Fruit fly (Drosophila melanogaster) whole organism, embryonic: ENCODE data around the gene sno.
A peak's percentile ranks its signal among the peaks of the same experiment; 100 is the strongest.

Experiments
- Atf3 ChIP-seq: fragments of 200-800 bp; sonication (Bioruptor generic); optimal IDR thresholded peaks from 3 replicates; lab custom pipeline; 2016; ENCODE audit warnings: missing biosample characterization, missing genetic modification characterization
- Bdp1 ChIP-seq: fragments of 200-800 bp; sonication (Bioruptor generic); optimal IDR thresholded peaks from 3 replicates; lab custom pipeline; 2016; ENCODE audit warnings: missing biosample characterization, missing genetic modification characterization
- CG1024 ChIP-seq: fragments of 200-800 bp; sonication (Bioruptor generic); IDR thresholded peaks from 2 replicates; pipeline ENCODE4 v1.3.6; 2022; ENCODE audit warnings: missing biosample characterization, missing genetic modification characterization
- CG10462 ChIP-seq: fragments of 200-800 bp; sonication (Bioruptor generic); optimal IDR thresholded peaks from 2 replicates; lab custom pipeline; 2016; ENCODE audit warnings: missing biosample characterization, missing genetic modification characterization
- CG11085 ChIP-seq: fragments of 200-800 bp; sonication (Bioruptor generic); IDR thresholded peaks from 2 replicates; pipeline ENCODE4 v1.3.6; 2022; ENCODE audit warnings: missing biosample characterization, missing genetic modification characterization
- CG1233 ChIP-seq: fragments of 200-800 bp; sonication (Bioruptor generic); optimal IDR thresholded peaks from 4 replicates; lab custom pipeline; 2018; ENCODE audit warnings: missing biosample characterization, mild to moderate bottlenecking, missing genetic modification characterization
- CG13123 ChIP-seq: fragments of 200-800 bp; sonication (Bioruptor generic); optimal IDR thresholded peaks from 2 replicates; lab custom pipeline; 2016; ENCODE audit warnings: missing biosample characterization, missing genetic modification characterization
- CG14667 ChIP-seq: fragments of 200-800 bp; sonication (Bioruptor generic); IDR thresholded peaks from 2 replicates; pipeline ENCODE4 v1.3.6; 2022; ENCODE audit warnings: missing biosample characterization, missing genetic modification characterization
- CG17612 ChIP-seq: fragments of 200-800 bp; sonication (Bioruptor generic); IDR thresholded peaks from 2 replicates; pipeline ENCODE4 v1.3.6; 2022; ENCODE audit warnings: missing biosample characterization, missing genetic modification characterization
- CG1792 ChIP-seq: fragments of 200-800 bp; sonication (Bioruptor generic); optimal IDR thresholded peaks from 2 replicates; lab custom pipeline; 2016; ENCODE audit warnings: missing biosample characterization, missing genetic modification characterization
- CG18011 ChIP-seq: fragments of 200-800 bp; sonication (Bioruptor generic); optimal IDR thresholded peaks from 2 replicates; lab custom pipeline; 2017; ENCODE audit warnings: missing biosample characterization, missing genetic modification characterization, mild to moderate bottlenecking, moderate library complexity, missing genotype
- CG18476 ChIP-seq: fragments of 200-800 bp; sonication (Bioruptor generic); optimal IDR thresholded peaks from 2 replicates; lab custom pipeline; 2016; ENCODE audit warnings: missing biosample characterization, mild to moderate bottlenecking, missing genetic modification characterization
- CG2120 ChIP-seq: fragments of 200-800 bp; sonication (Bioruptor generic); optimal IDR thresholded peaks from 3 replicates; lab custom pipeline; 2016; ENCODE audit warnings: missing biosample characterization, missing genetic modification characterization
- CG2129 ChIP-seq: fragments of 200-800 bp; sonication (Bioruptor generic); IDR thresholded peaks from 2 replicates; pipeline ENCODE4 v1.3.6; 2022; ENCODE audit warnings: missing biosample characterization, missing genetic modification characterization; ENCODE audit not compliant: partially characterized antibody
- CG31441 ChIP-seq: fragments of 200-800 bp; sonication (Bioruptor generic); IDR thresholded peaks from 2 replicates; pipeline ENCODE4 v1.3.6; 2022; ENCODE audit warnings: missing biosample characterization, missing genetic modification characterization
- CG33213 ChIP-seq: fragments of 200-800 bp; sonication (Bioruptor generic); optimal IDR thresholded peaks from 3 replicates; lab custom pipeline; 2016; ENCODE audit warnings: missing biosample characterization, missing genetic modification characterization
- CG34376 ChIP-seq: fragments of 200-800 bp; sonication (Bioruptor generic); optimal IDR thresholded peaks from 2 replicates; lab custom pipeline; 2018; ENCODE audit warnings: missing biosample characterization, mild to moderate bottlenecking, missing genetic modification characterization
- CG4328 ChIP-seq: fragments of 200-800 bp; sonication (Bioruptor generic); optimal IDR thresholded peaks from 3 replicates; lab custom pipeline; 2017; ENCODE audit warnings: missing biosample characterization, missing genetic modification reagents, missing genetic modification characterization
- CG4360 ChIP-seq: fragments of 200-800 bp; sonication (Bioruptor generic); IDR thresholded peaks from 2 replicates; pipeline ENCODE4 v1.3.6; 2022; ENCODE audit warnings: missing biosample characterization, missing genetic modification characterization
- CG4617 ChIP-seq: fragments of 200-800 bp; sonication (Bioruptor generic); optimal IDR thresholded peaks from 3 replicates; lab custom pipeline; 2016; ENCODE audit warnings: missing biosample characterization, missing genetic modification characterization, borderline replicate concordance
- CG6813 ChIP-seq: fragments of 200-800 bp; sonication (Bioruptor generic); optimal IDR thresholded peaks from 2 replicates; lab custom pipeline; 2017; ENCODE audit warnings: missing biosample characterization, missing genetic modification characterization, mild to moderate bottlenecking, moderate library complexity, missing genetic modification reagents
- CG8388 ChIP-seq: fragments of 200-800 bp; sonication (Bioruptor generic); optimal IDR thresholded peaks from 2 replicates; lab custom pipeline; 2019; ENCODE audit warnings: missing biosample characterization, mild to moderate bottlenecking, missing genetic modification characterization, moderate library complexity
- D ChIP-seq, 2 experiments: fragments of 200-800 bp in 1 of 2; fragments of >200 bp in 1 of 2; sonication (Bioruptor generic) in 1 of 2; optimal IDR thresholded peaks; 2 replicates in 1 of 2; 3 replicates in 1 of 2; lab custom pipeline; 2017; ENCODE audit warnings: mild to moderate bottlenecking in 1 of 2, missing biosample characterization in 1 of 2, missing genetic modification characterization in 1 of 2, missing genetic modification reagents in 1 of 2
- D19B ChIP-seq: fragments of 200-800 bp; sonication (Bioruptor generic); optimal IDR thresholded peaks from 2 replicates; lab custom pipeline; 2017; ENCODE audit warnings: missing biosample characterization, mild to moderate bottlenecking, missing genetic modification characterization
- Dp ChIP-seq: fragments of 200-800 bp; sonication (Bioruptor generic); optimal IDR thresholded peaks from 2 replicates; lab custom pipeline; 2018; ENCODE audit warnings: missing biosample characterization, mild to moderate bottlenecking, missing genetic modification characterization, moderate library complexity
- E2f1 ChIP-seq: fragments of 200-800 bp; sonication (Bioruptor generic); IDR thresholded peaks from 2 replicates; pipeline ENCODE4 v1.3.6; 2022; ENCODE audit warnings: missing biosample characterization, missing genetic modification characterization
- Elba2 ChIP-seq: fragments of 200-800 bp; sonication (Bioruptor generic); optimal IDR thresholded peaks from 3 replicates; lab custom pipeline; 2016; ENCODE audit warnings: missing biosample characterization, missing genetic modification characterization
- Hmx ChIP-seq: fragments of 200-800 bp; sonication (Bioruptor generic); optimal IDR thresholded peaks from 2 replicates; lab custom pipeline; 2016; ENCODE audit warnings: missing biosample characterization, missing genetic modification characterization
- Pdp1 ChIP-seq, 2 experiments: fragments of 200-800 bp; sonication (Bioruptor generic); optimal IDR thresholded peaks; 3 replicates each; lab custom pipeline; 2016; ENCODE audit warnings: missing biosample characterization in 2 of 2, missing genetic modification characterization in 2 of 2, mild to moderate bottlenecking in 1 of 2, moderate library complexity in 1 of 2
- Sox100B ChIP-seq: fragments of 200-800 bp; sonication (Bioruptor generic); optimal IDR thresholded peaks from 3 replicates; lab custom pipeline; 2018; ENCODE audit warnings: missing biosample characterization, mild to moderate bottlenecking, missing genetic modification characterization
- Tbp ChIP-seq: fragments of >200 bp; optimal IDR thresholded peaks from 2 replicates; lab custom pipeline; 2018; ENCODE audit warnings: missing biosample characterization, missing genetic modification characterization
- ab ChIP-seq: fragments of 200-800 bp; sonication (Bioruptor generic); optimal IDR thresholded peaks from 2 replicates; lab custom pipeline; 2016; ENCODE audit warnings: missing biosample characterization, missing genetic modification characterization
- ash1 ChIP-seq: fragments of 200-800 bp; sonication (Bioruptor generic); optimal IDR thresholded peaks from 2 replicates; lab custom pipeline; 2018; ENCODE audit warnings: missing biosample characterization, mild to moderate bottlenecking, missing genetic modification characterization
- bcd ChIP-seq: fragments of 200-800 bp; sonication (Bioruptor generic); optimal IDR thresholded peaks from 2 replicates; lab custom pipeline; 2017; ENCODE audit warnings: missing biosample characterization, mild to moderate bottlenecking, missing genetic modification characterization
- cas ChIP-seq: fragments of 200-800 bp; sonication (Bioruptor generic); IDR thresholded peaks from 2 replicates; pipeline ENCODE4 v1.3.6; 2022; ENCODE audit warnings: missing biosample characterization, missing genetic modification characterization
- chm ChIP-seq: fragments of 200-800 bp; sonication (Bioruptor generic); IDR thresholded peaks from 2 replicates; pipeline ENCODE4 v1.3.6; 2022; ENCODE audit warnings: missing biosample characterization, missing genetic modification characterization
- crc ChIP-seq: fragments of 200-800 bp; sonication (Bioruptor generic); optimal IDR thresholded peaks from 2 replicates; lab custom pipeline; 2016; ENCODE audit warnings: missing biosample characterization, missing genetic modification characterization
- gem ChIP-seq: fragments of 200-800 bp; sonication (Bioruptor generic); optimal IDR thresholded peaks from 2 replicates; lab custom pipeline; 2019; ENCODE audit warnings: missing biosample characterization, mild to moderate bottlenecking, missing genetic modification characterization, moderate library complexity
- gsb ChIP-seq: fragments of 200-800 bp; sonication (Bioruptor generic); IDR thresholded peaks from 2 replicates; pipeline ENCODE4 v1.3.6; 2022; ENCODE audit warnings: missing biosample characterization, missing genetic modification characterization
- lmd ChIP-seq: fragments of 200-800 bp; sonication (Bioruptor generic); IDR thresholded peaks from 2 replicates; pipeline ENCODE4 v1.3.6; 2022; ENCODE audit warnings: missing biosample characterization, missing genetic modification characterization
- mld ChIP-seq: fragments of 200-800 bp; sonication (Bioruptor generic); IDR thresholded peaks from 3 replicates; pipeline ENCODE4 v1.3.6; 2022; ENCODE audit warnings: missing biosample characterization, missing genetic modification characterization; ENCODE audit not compliant: partially characterized antibody
- phol ChIP-seq: fragments of 200-800 bp; sonication (Bioruptor generic); optimal IDR thresholded peaks from 3 replicates; lab custom pipeline; 2018; ENCODE audit warnings: missing biosample characterization, mild to moderate bottlenecking, missing genetic modification characterization, moderate library complexity
- psq ChIP-seq: fragments of 200-800 bp; sonication (Bioruptor generic); optimal IDR thresholded peaks from 2 replicates; lab custom pipeline; 2017; ENCODE audit warnings: missing biosample characterization, missing genetic modification characterization
- stwl ChIP-seq: fragments of 200-800 bp; sonication (Bioruptor generic); optimal IDR thresholded peaks from 3 replicates; lab custom pipeline; 2018; ENCODE audit warnings: missing biosample characterization, mild to moderate bottlenecking, missing genetic modification characterization, moderate library complexity
- tgo ChIP-seq: fragments of 200-800 bp; sonication (Bioruptor generic); IDR thresholded peaks from 3 replicates; pipeline ENCODE4 v1.3.6; 2022; ENCODE audit warnings: missing biosample characterization, missing genetic modification characterization
- tna ChIP-seq: fragments of 200-800 bp; sonication (Bioruptor generic); IDR thresholded peaks from 2 replicates; pipeline ENCODE4 v1.3.6; 2022; ENCODE audit warnings: missing biosample characterization, missing genetic modification characterization; ENCODE audit not compliant: partially characterized antibody
- trem ChIP-seq: fragments of 200-800 bp; optimal IDR thresholded peaks from 3 replicates; lab custom pipeline; 2019; ENCODE audit warnings: missing biosample characterization, mild to moderate bottlenecking, missing genetic modification characterization, moderate library complexity
- zen2 ChIP-seq: fragments of 200-800 bp; sonication (Bioruptor generic); IDR thresholded peaks from 3 replicates; pipeline ENCODE4 v1.3.6; 2022; ENCODE audit warnings: missing biosample characterization, missing genetic modification characterization; ENCODE audit not compliant: partially characterized antibody

The sno gene

DNA sequence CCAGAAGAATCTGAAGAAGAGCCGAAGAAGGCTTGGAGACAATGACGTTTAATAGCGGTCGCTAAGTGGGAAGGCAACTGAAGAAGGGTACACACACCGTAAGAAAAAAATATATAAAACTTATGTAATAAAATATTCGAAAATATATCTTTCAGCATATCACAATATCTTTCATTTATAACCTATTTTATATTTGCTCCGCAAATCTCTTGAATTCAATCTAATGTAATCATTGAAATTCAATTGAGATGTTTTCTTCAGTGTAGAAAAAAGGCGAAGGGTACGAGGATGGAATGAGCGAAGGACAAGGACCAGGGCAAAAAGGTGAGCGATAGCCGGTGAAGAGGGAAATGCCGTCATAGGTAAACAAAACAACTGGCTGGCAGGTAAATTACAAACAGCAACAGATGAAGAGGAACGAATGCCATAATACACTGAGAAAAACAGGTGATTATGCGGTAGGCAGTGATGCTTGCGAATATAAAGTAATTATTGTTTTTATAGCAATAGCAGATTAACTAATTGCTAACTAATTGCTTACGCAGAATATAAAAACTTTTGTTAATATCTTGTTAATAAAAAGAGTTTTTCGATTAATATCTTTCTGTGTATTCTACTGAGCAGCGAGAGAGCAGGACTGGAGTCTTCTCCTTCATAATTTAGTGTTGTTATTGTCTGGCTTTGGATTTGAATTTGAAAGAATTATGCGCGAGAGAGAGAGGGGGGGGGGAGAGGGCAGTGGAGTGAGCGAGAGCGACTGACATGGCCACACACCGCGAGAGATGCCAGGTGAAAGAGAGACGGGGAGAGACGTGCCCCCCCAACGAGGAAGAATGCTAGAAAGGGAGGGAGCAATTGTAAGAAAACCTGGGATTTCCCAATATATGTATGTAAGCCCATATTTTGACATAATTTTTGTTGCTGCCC, 22.6 kb upstream of the sno start (continued):
- no peak for TF ChIP-seq CG18011 (GFP tag; lab: Kevin White, UChicago)
- TF ChIP-seq CG31441 (GFP tag; lab: Robert Waterston, UW): peak; percentile 89
- TF ChIP-seq CG4617 (GFP tag; lab: Kevin White, UChicago): peak; percentile 9
- peak; percentile 58 for TF ChIP-seq crc (GFP tag; lab: Kevin White, UChicago)
- TF ChIP-seq E2f1 (GFP tag; lab: Robert Waterston, UW): peak; percentile 79
- TF ChIP-seq Hmx (GFP tag; lab: Kevin White, UChicago): peak; percentile 69
- TF ChIP-seq CG1792: peak; percentile 68
- TF ChIP-seq chm (GFP tag; lab: Robert Waterston, UW): peak; percentile 82; the same call in 1 of the 2 replicates
- TF ChIP-seq lmd (GFP tag; lab: Robert Waterston, UW): peak; percentile 75
- TF ChIP-seq Pdp1 (GFP tag; optimal IDR thresholded peaks at IDR 0.05; lab: Kevin White, UChicago): peak; percentile 86 to 88
- TF ChIP-seq CG10462 (GFP tag; lab: Kevin White, UChicago): peak; percentile 47
- TF ChIP-seq cas (GFP tag; lab: Robert Waterston, UW): no peak; the same call in 1 of the 2 replicates
- TF ChIP-seq psq (GFP tag; lab: Kevin White, UChicago): peak; percentile 55
- TF ChIP-seq gem: peak; percentile 89
- TF ChIP-seq Bdp1: peak; percentile 45
- TF ChIP-seq stwl: peak; percentile 74
- no peak for TF ChIP-seq D (optimal IDR thresholded peaks at IDR 0.05; lab: Kevin White, UChicago)
- peak; percentile 86 for TF ChIP-seq D (GFP tag; optimal IDR thresholded peaks at IDR 0.05; lab: Kevin White, UChicago)
- TF ChIP-seq D19B (GFP tag; lab: Kevin White, UChicago): peak; percentile 22
- TF ChIP-seq CG2129 (GFP tag; lab: Robert Waterston, UW): no peak
- TF ChIP-seq trem (tag; lab: Kevin White, UChicago): peak; percentile 92
- peak; percentile 80 for TF ChIP-seq Elba2
- peak; percentile 91 for TF ChIP-seq phol (tag; lab: Kevin White, UChicago)
- TF ChIP-seq gsb (GFP tag; lab: Robert Waterston, UW): no peak
- no peak for TF ChIP-seq ash1 (GFP tag; lab: Kevin White, UChicago)
- TF ChIP-seq mld (GFP tag; lab: Robert Waterston, UW): no peak
- no peak for TF ChIP-seq zen2 (GFP tag; lab: Robert Waterston, UW)
- peak; percentile 74 for TF ChIP-seq CG2120 (GFP tag; lab: Kevin White, UChicago)
- TF ChIP-seq Sox100B (GFP tag; lab: Kevin White, UChicago): peak; percentile 78
- no peak for TF ChIP-seq tna (GFP tag; lab: Robert Waterston, UW)
- peak; percentile 67 for TF ChIP-seq CG14667 (GFP tag; lab: Robert Waterston, UW)
- TF ChIP-seq CG34376 (GFP tag; lab: Kevin White, UChicago): no peak
- peak; percentile 39; the same call in 1 of the 2 replicates for TF ChIP-seq CG4360 (GFP tag; lab: Robert Waterston, UW)
- peak; percentile 65 for TF ChIP-seq CG13123
- no peak for TF ChIP-seq Dp (GFP tag; lab: Kevin White, UChicago)
- TF ChIP-seq CG4328 (GFP tag; lab: Kevin White, UChicago): peak; percentile 49
- TF ChIP-seq tgo (GFP tag; lab: Robert Waterston, UW): peak; percentile 79
- peak; percentile 16; the same call in 1 of the 2 replicates for TF ChIP-seq CG17612 (GFP tag; lab: Robert Waterston, UW)
- TF ChIP-seq CG8388 (GFP tag; lab: Kevin White, UChicago): peak; percentile 80
- TF ChIP-seq CG1233 (GFP tag; lab: Kevin White, UChicago): peak; percentile 87
- TF ChIP-seq Atf3 (GFP tag; lab: Kevin White, UChicago): peak; percentile 70
- peak; percentile 19 for TF ChIP-seq ab
- peak; percentile 80 for TF ChIP-seq CG18476 (GFP tag; lab: Kevin White, UChicago)
- TF ChIP-seq CG11085 (GFP tag; lab: Robert Waterston, UW): peak; percentile 65
- peak; percentile 81 for TF ChIP-seq CG1024
- no peak for TF ChIP-seq Tbp (GFP tag; lab: Kevin White, UChicago)
- TF ChIP-seq CG6813 (GFP tag; lab: Kevin White, UChicago): peak; percentile 60
- TF ChIP-seq CG33213 (GFP tag; lab: Kevin White, UChicago): peak; percentile 72
- peak; percentile 86 for TF ChIP-seq bcd (GFP tag; lab: Kevin White, UChicago)
